Fruit fly (Drosophila melanogaster): ENCODE measurements around the gene vls.

DNA sequence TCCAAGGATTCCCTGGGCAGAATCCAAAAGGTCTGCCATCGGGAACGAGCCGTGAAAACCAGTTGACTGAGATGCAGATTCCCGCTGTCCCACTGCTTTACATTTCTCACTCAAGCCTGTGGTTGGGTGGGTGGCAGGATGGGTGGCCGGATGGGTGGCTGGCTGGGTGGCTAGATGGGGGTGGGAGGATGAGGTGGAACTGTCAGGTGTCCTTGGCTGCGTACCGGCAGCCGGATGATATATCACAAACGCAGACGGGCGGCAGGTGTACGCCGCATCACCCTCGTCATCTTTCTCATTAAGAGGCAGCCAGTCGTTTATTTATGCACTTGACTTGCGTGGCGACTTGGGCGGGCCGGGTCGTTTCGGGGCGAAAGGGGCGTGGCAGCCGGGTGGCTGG lies 45.4 kb downstream of the vls start:
- TF ChIP-seq CG10267 (tag; optimal IDR thresholded peaks at IDR 0.05) (no peak), D19A (tag; optimal IDR thresholded peaks at IDR 0.05) (no peak), CG3281 (GFP tag; optimal IDR thresholded peaks at IDR 0.05) (no peak), CG8281 (tag; optimal IDR thresholded peaks at IDR 0.05) (no peak), Mad (GFP tag; optimal IDR thresholded peaks at IDR 0.05) (no peak), Lhr (GFP tag; optimal IDR thresholded peaks at IDR 0.05) (no peak), Hr78 (GFP tag; optimal IDR thresholded peaks at IDR 0.05) (no peak), lbe (GFP tag; optimal IDR thresholded peaks at IDR 0.05) (no peak), CG1233 (GFP tag; optimal IDR thresholded peaks at IDR 0.05) (no peak), Ssrp (tag; optimal IDR thresholded peaks at IDR 0.05) (no peak), caup (GFP tag; optimal IDR thresholded peaks at IDR 0.05; ENCODE audit: severe bottlenecking) (no peak)

All from whole organism, embryonic.